Worm (Caenorhabditis elegans): Measurements from ENCODE around the gene tsen-54.

Gene tsen-54

DNA sequence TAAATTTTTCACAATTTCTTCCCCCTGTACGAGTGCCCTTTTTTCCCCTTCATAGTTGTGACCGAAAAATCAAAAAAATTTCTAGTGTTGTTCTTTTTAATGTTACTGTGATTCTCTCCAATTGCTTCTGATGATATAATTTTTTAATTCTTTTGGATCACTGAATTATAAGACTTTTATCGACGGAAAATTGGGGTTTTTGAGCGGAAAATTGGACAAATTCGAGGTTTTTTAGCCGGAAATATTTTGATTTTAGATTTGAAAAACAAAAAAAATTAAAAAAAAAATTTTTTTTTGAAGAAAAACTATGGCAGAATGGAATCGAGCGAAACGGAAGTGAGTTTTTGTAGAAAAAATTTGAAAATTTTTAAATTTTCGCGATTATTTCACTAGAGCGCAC, at the start of gene tsen-54:
Gene tsen-54, plus strand, starts transcription at position 301 of the 400 bp plus-strand sequence.
- no peak for TF ChIP-seq unc-62 (GFP tag; optimal IDR thresholded peaks at IDR 0.05)

DNA sequence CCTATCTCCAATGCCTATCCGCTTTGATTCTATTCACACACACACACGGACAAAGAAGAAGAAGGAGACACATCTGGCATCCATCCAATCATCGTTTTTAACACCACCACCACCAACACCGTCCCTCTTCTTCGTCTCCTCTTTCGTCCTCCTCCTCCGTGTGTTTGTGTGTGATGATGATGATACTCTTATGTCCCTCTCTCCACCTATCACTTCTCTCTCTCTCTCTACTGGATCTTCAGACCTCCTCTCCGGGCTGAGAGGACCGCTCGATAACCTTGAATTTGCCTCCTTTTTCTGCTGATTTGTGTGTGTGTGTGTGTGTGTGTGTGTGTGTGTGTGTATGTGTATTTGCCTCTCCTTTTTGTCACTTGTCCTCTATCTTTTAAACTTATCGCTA, 47.0 kb upstream of the tsen-54 start:
- no peak for TF ChIP-seq unc-62 (GFP tag; optimal IDR thresholded peaks at IDR 0.05)

DNA sequence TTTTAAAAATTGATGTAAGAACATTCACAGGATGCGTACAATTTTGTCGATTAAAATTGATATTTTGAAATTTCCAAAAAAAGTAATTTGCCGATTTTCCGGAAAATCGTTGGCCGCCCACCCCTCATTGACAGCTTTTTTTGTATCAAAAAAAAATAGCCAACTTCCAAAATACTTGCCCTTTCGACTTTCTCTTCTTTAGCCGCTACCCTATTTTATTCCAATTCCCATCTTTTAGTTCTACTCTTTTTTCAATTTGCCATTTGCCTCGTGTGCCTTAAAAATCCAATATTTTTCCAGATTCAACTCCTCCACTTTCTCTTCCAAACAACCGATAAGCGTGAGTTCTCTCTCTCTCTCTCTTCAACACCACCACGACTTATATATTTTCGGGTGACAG, 46.0 kb upstream of the tsen-54 start, which contains the start of gene egl-18:
Gene egl-18, plus strand, starts transcription at position 301 of the 400 bp plus-strand sequence.
- TF ChIP-seq unc-62 (GFP tag; optimal IDR thresholded peaks at IDR 0.05): no peak

DNA sequence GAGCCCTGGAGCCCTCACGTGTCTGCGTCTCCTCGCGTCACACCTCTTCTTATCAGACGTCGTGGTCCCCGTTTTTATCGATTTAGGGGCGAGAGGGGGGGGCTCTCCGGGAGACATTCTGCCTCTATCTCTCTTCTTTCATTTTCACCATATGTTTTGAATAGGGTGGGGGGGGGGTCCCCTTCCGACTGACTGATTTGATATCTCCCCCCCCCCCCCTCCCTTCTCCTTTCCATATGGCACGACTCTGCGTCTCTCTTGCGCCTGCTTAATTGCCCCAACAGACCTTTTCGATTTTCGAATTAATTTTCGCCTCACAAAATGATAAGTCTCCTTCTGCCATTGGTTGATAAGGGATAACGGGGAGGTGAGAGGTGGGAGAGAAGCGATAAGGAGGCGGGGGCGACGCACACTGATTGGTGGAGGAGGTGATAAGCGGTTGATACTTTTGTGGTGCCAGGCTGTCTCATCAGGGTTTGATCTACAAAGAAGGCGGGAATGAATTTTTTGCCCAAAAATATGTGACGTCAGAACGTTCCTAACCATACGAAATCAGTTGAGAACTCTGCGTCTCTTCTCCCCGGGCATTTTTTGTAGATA, 43.8 kb upstream of the tsen-54 start:
- TF ChIP-seq unc-62 (GFP tag; optimal IDR thresholded peaks at IDR 0.05): no peak

DNA sequence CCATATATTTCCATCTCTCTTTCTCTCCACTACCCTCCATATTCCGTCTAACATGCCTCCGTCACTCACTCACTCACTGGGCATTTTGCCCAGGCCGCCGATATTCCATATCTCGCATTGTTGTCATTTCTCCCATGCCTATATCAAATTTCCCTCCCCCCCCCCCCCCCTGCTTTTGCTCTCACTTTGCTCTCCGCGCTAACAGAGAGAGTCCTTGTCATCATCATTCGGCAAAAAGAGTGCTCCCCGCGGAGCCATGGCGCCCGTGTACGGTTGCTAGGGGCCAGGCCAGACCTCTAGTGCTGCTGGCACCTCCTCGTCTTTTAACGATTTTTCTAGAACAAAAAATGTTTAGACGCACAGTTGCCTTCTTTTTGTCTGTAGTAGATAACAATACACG, 42.7 kb upstream of the tsen-54 start:
- TF ChIP-seq unc-62 (GFP tag; optimal IDR thresholded peaks at IDR 0.05): no peak

DNA sequence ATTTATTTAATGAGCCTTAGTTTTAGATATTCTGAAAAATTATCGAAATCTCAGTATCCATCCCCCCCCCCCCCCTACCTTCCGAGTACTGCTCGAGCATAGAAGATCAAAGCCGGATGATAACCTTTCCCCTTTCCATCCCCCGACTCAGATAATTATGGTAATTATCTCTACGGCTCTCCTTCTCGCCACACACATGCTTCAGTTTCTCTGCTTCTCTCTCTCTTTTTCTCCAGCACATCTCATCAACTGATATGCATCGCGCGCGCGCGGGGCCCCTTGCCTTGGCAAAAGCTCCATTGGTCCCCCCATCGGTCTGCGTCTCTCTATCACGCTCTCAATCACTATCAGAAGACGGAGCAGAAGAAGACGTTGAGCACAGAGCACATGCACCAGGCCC, 41.3 kb upstream of the tsen-54 start:
- no peak for TF ChIP-seq unc-62 (GFP tag; optimal IDR thresholded peaks at IDR 0.05)

DNA sequence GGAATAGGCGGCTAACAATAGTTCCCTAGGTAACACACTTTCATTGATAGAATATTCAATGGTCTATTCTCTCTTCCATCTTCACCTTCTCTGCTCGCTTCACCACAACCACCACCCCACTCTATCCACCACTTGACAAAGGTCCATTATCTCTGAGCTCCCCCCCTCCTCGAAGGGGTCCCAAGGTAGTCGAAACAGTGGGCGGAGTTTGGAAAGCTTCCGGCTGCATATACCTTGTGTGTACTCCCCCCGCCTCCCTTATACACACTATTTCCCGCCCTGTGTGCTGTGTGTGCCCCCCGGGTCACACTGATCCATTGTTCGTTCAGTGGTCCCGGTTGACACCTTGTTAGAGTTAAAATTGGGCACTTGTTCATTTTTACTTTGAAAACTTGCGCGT, 39.5 kb upstream of the tsen-54 start:
- TF ChIP-seq unc-62 (GFP tag; optimal IDR thresholded peaks at IDR 0.05): no peak

DNA sequence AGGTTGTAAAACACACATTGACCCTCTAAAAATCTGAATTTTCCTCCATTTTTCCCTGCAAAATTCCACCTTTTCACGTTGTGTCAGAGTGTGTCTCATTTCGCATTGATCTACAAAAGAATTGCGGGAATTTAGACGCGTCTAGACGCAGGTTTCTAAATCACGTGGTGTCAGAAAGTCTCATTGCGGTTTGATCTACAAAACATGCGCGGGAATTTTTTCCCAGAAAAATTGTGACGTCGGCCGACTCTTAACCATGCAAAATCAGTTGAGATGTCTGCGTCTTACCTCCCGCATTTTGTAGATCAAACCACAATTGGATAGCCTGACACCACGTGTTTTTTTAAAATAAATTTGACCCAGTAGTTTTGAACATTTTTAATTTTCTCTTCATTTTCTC, 39.1 kb upstream of the tsen-54 start:
- no peak for TF ChIP-seq unc-62 (GFP tag; optimal IDR thresholded peaks at IDR 0.05)

DNA sequence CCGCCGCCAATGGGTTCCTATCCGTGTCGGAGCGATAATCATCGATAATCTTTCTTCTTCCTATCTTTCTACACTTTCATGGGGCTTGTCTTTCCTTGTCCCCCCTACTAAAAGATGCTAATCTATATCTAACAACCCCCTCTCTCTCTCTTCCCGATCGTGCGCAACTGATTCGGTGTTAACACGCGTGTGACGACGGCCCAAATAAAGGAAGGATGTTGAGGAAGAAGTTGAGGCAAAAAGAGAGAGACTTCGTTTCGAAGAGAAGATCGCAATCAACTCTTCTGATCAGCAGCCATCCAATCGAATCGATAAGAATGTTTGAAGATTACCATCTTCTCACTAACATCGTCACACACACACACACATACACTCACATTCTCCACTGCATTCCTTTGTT, 36.7 kb upstream of the tsen-54 start:
- TF ChIP-seq unc-62 (GFP tag; optimal IDR thresholded peaks at IDR 0.05): no peak

DNA sequence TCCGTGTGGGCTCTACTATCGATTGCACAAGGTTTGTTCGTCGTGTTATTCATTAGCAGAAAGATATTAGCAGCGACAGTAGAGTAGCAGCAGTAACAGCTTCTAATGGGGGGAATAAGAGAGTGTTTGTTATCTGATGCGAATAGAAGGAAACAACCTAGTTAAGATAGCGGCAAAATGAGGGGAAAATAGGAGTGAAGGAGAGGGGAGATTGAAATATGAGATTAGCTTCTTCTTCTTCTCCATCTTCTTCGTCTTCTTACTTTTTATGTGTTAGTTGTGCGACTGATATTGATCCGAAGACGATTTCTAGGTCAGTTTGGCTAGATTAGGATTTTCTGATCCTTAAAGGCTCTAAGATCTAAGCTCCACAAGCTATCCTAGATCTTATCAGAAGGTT, 33.1 kb upstream of the tsen-54 start:
- TF ChIP-seq unc-62 (GFP tag; optimal IDR thresholded peaks at IDR 0.05): no peak

DNA sequence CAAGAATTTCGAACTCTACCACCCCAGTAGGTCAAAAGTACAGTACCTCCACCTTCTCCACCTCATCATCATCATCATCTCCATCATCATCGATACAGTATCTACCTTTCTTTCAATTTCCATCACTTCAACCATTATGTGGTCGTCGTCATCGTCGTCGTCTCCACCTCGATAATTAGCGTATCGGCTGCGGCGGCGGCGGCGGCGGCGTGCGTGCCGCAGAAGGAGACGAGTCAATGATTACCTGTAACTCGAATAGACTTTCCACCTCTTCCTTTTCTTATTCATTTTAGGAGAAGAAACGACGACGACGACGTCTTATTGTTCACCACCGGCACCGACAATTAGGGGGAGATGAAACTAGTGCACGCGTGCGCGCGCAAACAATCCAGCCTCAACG, 32.4 kb upstream of the tsen-54 start:
- TF ChIP-seq unc-62 (GFP tag; optimal IDR thresholded peaks at IDR 0.05): no peak

DNA sequence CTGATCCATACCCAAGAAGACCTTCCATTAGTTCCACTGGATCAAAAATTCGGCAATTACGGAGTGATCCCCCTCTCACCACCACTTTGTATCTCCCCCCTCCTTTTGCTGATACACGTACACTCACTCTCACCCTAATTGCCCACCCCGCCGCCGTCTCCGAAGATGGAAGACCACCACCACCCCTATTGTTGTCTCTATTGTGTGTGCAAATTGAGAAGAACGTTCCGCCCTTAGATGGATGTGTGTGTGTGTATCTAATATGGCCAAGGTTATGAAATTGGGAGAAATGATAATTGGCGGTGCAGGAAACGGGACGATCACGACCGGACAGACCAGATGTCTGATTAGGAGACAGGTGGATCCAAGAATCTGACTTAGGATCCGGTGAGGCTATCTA, 31.7 kb upstream of the tsen-54 start:
- no peak for TF ChIP-seq unc-62 (GFP tag; optimal IDR thresholded peaks at IDR 0.05)

DNA sequence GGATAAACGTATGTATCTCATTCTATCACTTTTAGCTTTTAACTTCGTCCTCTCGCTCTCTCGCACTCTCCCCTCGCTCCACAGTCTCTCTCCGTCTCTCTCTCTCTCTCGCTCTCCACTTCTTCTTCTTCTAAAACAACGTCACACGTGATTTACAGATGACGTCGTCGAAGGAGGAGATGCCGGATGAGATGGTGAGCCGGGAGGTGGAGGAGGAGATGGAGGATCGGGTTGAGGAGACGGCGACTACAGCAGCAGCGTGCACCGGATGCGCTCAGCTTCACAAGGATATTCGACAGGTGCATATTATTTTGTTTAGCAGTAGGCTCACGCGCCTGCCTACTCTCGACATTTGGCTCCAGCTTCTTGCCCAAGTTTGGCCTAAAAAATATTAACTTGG, 30.2 kb upstream of the tsen-54 start, which contains the start of gene elt-6:
Gene elt-6, plus strand, starts transcription at position 159 of the 400 bp plus-strand sequence.
- no peak for TF ChIP-seq unc-62 (GFP tag; optimal IDR thresholded peaks at IDR 0.05)

DNA sequence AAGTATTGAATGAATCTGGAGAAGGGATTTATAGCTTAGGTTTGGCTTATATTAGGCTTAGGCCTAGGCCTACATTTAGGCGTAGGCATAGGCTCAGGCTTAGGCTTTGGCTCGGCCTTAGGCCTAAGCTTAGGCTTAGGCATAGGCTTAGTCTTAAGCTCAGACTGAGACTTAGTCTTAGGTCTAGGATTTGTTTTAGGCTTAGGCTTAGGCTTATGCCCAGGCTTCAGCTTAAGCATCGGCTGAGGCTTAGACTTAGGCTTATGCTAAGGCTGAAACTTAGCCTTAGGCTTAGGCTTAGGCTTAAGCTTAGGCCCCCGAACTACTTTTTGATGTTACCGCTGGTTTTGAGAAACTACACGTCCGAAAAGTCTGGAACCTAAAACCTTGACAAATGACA, 27.5 kb upstream of the tsen-54 start:
- TF ChIP-seq unc-62 (GFP tag; optimal IDR thresholded peaks at IDR 0.05): no peak

DNA sequence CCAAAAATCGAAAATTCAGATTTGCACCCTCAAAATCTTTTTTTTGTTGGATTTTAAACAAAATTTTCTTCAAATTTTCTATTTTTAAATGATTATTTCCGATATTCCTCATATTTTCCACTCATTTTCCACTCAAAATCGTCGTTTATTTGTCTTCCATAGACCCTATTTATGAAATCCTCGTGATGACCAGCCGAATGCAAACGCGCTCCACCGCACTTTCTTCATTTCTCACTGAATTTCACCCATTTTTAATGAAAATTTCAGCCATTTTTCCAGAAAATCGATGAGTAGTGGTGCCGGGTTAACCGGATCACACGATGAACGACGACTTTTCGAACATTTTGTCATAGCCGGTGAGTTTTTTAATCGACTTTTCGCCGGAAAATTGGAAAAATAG, 24.3 kb upstream of the tsen-54 start, which contains the start of gene denn-4:
Gene denn-4, plus strand, starts transcription at position 280 of the 400 bp plus-strand sequence.
- no peak for TF ChIP-seq unc-62 (GFP tag; optimal IDR thresholded peaks at IDR 0.05)

DNA sequence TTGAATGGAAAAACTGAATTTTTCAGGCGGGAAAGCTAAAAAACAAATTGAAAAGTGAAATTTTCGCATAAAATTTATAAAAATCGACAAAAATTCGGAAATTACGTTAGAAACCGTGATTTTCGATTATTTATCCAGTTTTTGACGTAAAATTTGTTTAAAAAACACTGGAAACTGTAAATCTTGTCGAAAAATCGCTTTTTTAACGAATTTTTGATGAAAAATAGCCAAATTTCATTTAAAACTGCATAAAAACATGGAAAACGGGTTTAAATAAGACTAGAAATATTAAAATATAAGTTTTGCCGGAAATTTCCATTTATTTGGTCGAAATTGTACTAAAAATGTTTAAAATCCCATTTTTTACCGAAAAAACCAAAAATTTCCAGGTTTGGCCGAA, 23.8 kb upstream of the tsen-54 start:
- no peak for TF ChIP-seq unc-62 (GFP tag; optimal IDR thresholded peaks at IDR 0.05)

DNA sequence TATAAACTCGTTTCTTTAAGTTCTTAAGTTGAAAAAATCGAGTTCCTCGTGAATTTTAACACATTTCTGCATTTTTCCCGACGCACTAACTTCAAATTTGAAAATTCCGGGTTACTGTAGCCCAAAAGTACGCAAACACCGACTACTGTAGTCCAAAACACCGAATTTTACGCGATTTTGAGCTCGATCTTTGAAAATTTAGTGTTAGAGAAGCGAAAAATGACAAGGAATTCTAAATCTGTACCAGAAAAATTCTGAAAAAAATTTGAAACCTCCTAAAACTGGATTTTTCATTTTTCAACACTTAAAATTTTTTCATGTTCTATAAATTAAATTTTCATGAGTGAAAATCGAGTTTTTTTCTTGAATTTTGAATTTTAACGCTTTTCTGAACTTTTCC, 2.8 kb upstream of the tsen-54 start:
- no peak for TF ChIP-seq unc-62 (GFP tag; optimal IDR thresholded peaks at IDR 0.05)

DNA sequence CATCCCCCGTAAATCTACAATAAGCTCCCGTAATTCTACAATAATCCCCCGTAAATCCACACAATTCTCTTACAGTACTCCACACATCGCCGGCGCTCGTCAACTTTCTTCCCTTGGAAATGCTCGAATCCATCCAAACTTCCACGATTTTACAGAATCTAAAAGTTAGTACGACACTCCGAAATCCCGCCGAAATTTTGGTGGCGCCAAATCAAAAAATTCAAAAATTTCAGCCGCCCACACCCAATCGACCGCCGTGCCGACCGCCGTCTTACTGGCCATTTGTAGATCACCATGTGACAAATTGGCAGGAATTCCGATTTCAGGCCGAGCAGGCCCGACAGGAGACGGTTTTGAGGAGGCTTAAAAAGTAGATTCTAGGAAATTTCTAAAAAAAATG, 4.3 kb downstream of the tsen-54 start:
- no peak for TF ChIP-seq unc-62 (GFP tag; optimal IDR thresholded peaks at IDR 0.05)
